Worm (Caenorhabditis elegans): ENCODE measurements around the gene lpr-5.

ce11 chrX:11038221-11038620 is 23.7 kb upstream of the lpr-5 start:
- TF ChIP-seq him-1 (tag; optimal IDR thresholded peaks at IDR 0.05) (no peak), W03F9.2 (tag; optimal IDR thresholded peaks at IDR 0.05) (no peak), dao-5 (tag; optimal IDR thresholded peaks at IDR 0.05) (no peak)

All from whole organism, L4/young adult.